Fruit fly (Drosophila melanogaster) whole organism, embryonic: ENCODE measurements around the gene CG10165.

ENCODE experiments used
- ATbp ChIP-seq: fragments of 200-800 bp; sonication (Bioruptor generic); optimal IDR thresholded peaks from 2 replicates; lab custom pipeline; 2017; ENCODE audit warnings: missing biosample characterization, mild to moderate bottlenecking, missing genetic modification characterization, missing genetic modification reagents
- Ada2b ChIP-seq: fragments of 200-800 bp; sonication (Bioruptor generic); IDR thresholded peaks from 2 replicates; pipeline ENCODE4 v1.3.6; 2022; ENCODE audit warnings: missing biosample characterization, missing genetic modification characterization
- Blimp-1 ChIP-seq: fragments of 200-800 bp; sonication (Bioruptor generic); optimal IDR thresholded peaks from 3 replicates; lab custom pipeline; 2018; ENCODE audit warnings: missing biosample characterization, missing genetic modification characterization, mild to moderate bottlenecking, moderate library complexity, missing genetic modification reagents
- CG10431 ChIP-seq: fragments of 200-800 bp; sonication (Bioruptor generic); optimal IDR thresholded peaks from 3 replicates; lab custom pipeline; 2018; ENCODE audit warnings: missing biosample characterization, mild to moderate bottlenecking, missing genetic modification characterization
- CG10654 ChIP-seq: fragments of 200-800 bp; sonication (Bioruptor generic); optimal IDR thresholded peaks from 2 replicates; lab custom pipeline; 2016; ENCODE audit warnings: missing biosample characterization, missing genetic modification characterization
- CG11456 ChIP-seq: fragments of 200-800 bp; sonication (Bioruptor generic); IDR thresholded peaks from 3 replicates; pipeline ENCODE4 v1.3.6; 2022; ENCODE audit warnings: missing biosample characterization, missing genetic modification characterization
- CG1233 ChIP-seq: fragments of 200-800 bp; sonication (Bioruptor generic); optimal IDR thresholded peaks from 4 replicates; lab custom pipeline; 2018; ENCODE audit warnings: missing biosample characterization, mild to moderate bottlenecking, missing genetic modification characterization
- CG13123 ChIP-seq: fragments of 200-800 bp; sonication (Bioruptor generic); optimal IDR thresholded peaks from 2 replicates; lab custom pipeline; 2016; ENCODE audit warnings: missing biosample characterization, missing genetic modification characterization
- CG13894 ChIP-seq: fragments of 200-800 bp; sonication (Bioruptor generic); optimal IDR thresholded peaks from 3 replicates; lab custom pipeline; 2018; ENCODE audit warnings: missing biosample characterization, mild to moderate bottlenecking, missing genetic modification characterization, moderate library complexity
- CG1647 ChIP-seq: fragments of 200-800 bp; sonication (Bioruptor generic); optimal IDR thresholded peaks from 3 replicates; lab custom pipeline; 2016; ENCODE audit warnings: missing biosample characterization, missing genetic modification characterization
- CG18011 ChIP-seq: fragments of 200-800 bp; sonication (Bioruptor generic); optimal IDR thresholded peaks from 2 replicates; lab custom pipeline; 2017; ENCODE audit warnings: missing biosample characterization, missing genetic modification characterization, mild to moderate bottlenecking, moderate library complexity, missing genotype
- CG18262 ChIP-seq: fragments of 200-800 bp; optimal IDR thresholded peaks from 3 replicates; lab custom pipeline; 2019; ENCODE audit warnings: missing biosample characterization, mild to moderate bottlenecking, missing genetic modification characterization, moderate library complexity
- CG1832 ChIP-seq: fragments of 200-800 bp; sonication (Bioruptor generic); optimal IDR thresholded peaks from 2 replicates; lab custom pipeline; 2017; ENCODE audit warnings: missing biosample characterization, mild to moderate bottlenecking, missing genetic modification characterization, inconsistent platforms
- CG2202 ChIP-seq: fragments of 200-800 bp; sonication (Bioruptor generic); optimal IDR thresholded peaks from 2 replicates; lab custom pipeline; 2018; ENCODE audit warnings: missing biosample characterization, mild to moderate bottlenecking, missing genetic modification characterization
- CG2678 ChIP-seq: fragments of 200-800 bp; sonication (Bioruptor generic); optimal IDR thresholded peaks from 3 replicates; lab custom pipeline; 2019; ENCODE audit warnings: missing biosample characterization, mild to moderate bottlenecking, missing genetic modification characterization, moderate library complexity
- CG3065 ChIP-seq: fragments of 200-800 bp; sonication (Bioruptor generic); optimal IDR thresholded peaks from 2 replicates; lab custom pipeline; 2016; ENCODE audit warnings: missing biosample characterization, missing genetic modification characterization
- CG3281 ChIP-seq: fragments of 200-800 bp; sonication (Bioruptor generic); optimal IDR thresholded peaks from 3 replicates; lab custom pipeline; 2017; ENCODE audit warnings: missing biosample characterization, mild to moderate bottlenecking, missing genetic modification characterization
- CG34422 ChIP-seq: fragments of 200-800 bp; sonication (Bioruptor generic); IDR thresholded peaks from 3 replicates; pipeline ENCODE4 v1.3.6; 2022; ENCODE audit warnings: missing biosample characterization, missing genetic modification characterization
- CG42726 ChIP-seq: fragments of 200-800 bp; sonication (Bioruptor generic); IDR thresholded peaks from 2 replicates; pipeline ENCODE4 v1.3.6; 2022; ENCODE audit warnings: missing biosample characterization, missing genetic modification characterization; ENCODE audit not compliant: partially characterized antibody
- CG7839 ChIP-seq: fragments of 200-800 bp; sonication (Bioruptor generic); optimal IDR thresholded peaks from 3 replicates; lab custom pipeline; 2018; ENCODE audit warnings: missing biosample characterization, mild to moderate bottlenecking, missing genetic modification characterization, moderate library complexity
- CG7963 ChIP-seq: fragments of 200-800 bp; sonication (Bioruptor generic); IDR thresholded peaks from 3 replicates; pipeline ENCODE4 v1.3.6; 2022; ENCODE audit warnings: missing biosample characterization, missing genetic modification characterization; ENCODE audit not compliant: partially characterized antibody
- CG8359 ChIP-seq: fragments of 200-800 bp; sonication (Bioruptor generic); optimal IDR thresholded peaks from 2 replicates; lab custom pipeline; 2017; ENCODE audit warnings: missing biosample characterization, mild to moderate bottlenecking, missing genetic modification characterization, borderline replicate concordance
- CG8924 ChIP-seq: fragments of 200-800 bp; optimal IDR thresholded peaks from 3 replicates; lab custom pipeline; 2019; ENCODE audit warnings: missing biosample characterization, mild to moderate bottlenecking, missing genetic modification characterization, moderate library complexity
- CG9817 ChIP-seq: fragments of 200-800 bp; sonication (Bioruptor generic); optimal IDR thresholded peaks from 2 replicates; lab custom pipeline; 2018; ENCODE audit warnings: missing biosample characterization, mild to moderate bottlenecking, missing genetic modification characterization, moderate library complexity
- Camta ChIP-seq: fragments of 200-800 bp; sonication (Bioruptor generic); optimal IDR thresholded peaks from 2 replicates; lab custom pipeline; 2016; ENCODE audit warnings: missing biosample characterization, missing genetic modification characterization
- GATAe ChIP-seq: fragments of 200-800 bp; sonication (Bioruptor generic); conservative IDR thresholded peaks from 2 replicates; pipeline ENCODE4 v1.3.6; 2022; ENCODE audit warnings: missing biosample characterization, missing genetic modification characterization
- HLHmδ ChIP-seq: fragments of 200-800 bp; sonication (Bioruptor generic); optimal IDR thresholded peaks from 2 replicates; lab custom pipeline; 2018; ENCODE audit warnings: missing biosample characterization, mild to moderate bottlenecking, missing genetic modification characterization, moderate library complexity
- Hey ChIP-seq: fragments of 200-800 bp; sonication (Bioruptor generic); optimal IDR thresholded peaks from 3 replicates; lab custom pipeline; 2018; ENCODE audit warnings: missing biosample characterization, mild to moderate bottlenecking, missing genetic modification characterization
- Max ChIP-seq: fragments of 200-800 bp; sonication (Bioruptor generic); optimal IDR thresholded peaks from 2 replicates; lab custom pipeline; 2016; ENCODE audit warnings: missing biosample characterization, mild to moderate bottlenecking, missing genetic modification characterization
- PHDP ChIP-seq: fragments of 200-800 bp; sonication (Bioruptor generic); optimal IDR thresholded peaks from 3 replicates; lab custom pipeline; 2018; ENCODE audit warnings: missing biosample characterization, mild to moderate bottlenecking, missing genetic modification characterization, moderate library complexity
- Rx ChIP-seq: fragments of 200-800 bp; sonication (Bioruptor generic); IDR thresholded peaks from 2 replicates; pipeline ENCODE4 v1.3.6; 2022; ENCODE audit warnings: missing biosample characterization, missing genetic modification characterization
- bbx ChIP-seq: fragments of 200-800 bp; sonication (Bioruptor generic); IDR thresholded peaks from 2 replicates; pipeline ENCODE4 v1.3.6; 2022; ENCODE audit warnings: missing biosample characterization, missing genetic modification characterization; ENCODE audit not compliant: partially characterized antibody
- chinmo ChIP-seq: fragments of 200-800 bp; sonication (Bioruptor generic); IDR thresholded peaks from 4 replicates; pipeline ENCODE4 v1.3.6; 2022; ENCODE audit warnings: missing biosample characterization, missing genetic modification characterization; ENCODE audit not compliant: partially characterized antibody
- cwo ChIP-seq: fragments of 200-800 bp; sonication (Bioruptor generic); optimal IDR thresholded peaks from 3 replicates; lab custom pipeline; 2017; ENCODE audit warnings: missing biosample characterization, missing genetic modification characterization, mild to moderate bottlenecking, moderate library complexity, missing genetic modification reagents
- da ChIP-seq: fragments of 200-800 bp; sonication (Bioruptor generic); optimal IDR thresholded peaks from 2 replicates; lab custom pipeline; 2016; ENCODE audit warnings: missing biosample characterization, missing genetic modification characterization
- dmrt11E ChIP-seq: fragments of 200-800 bp; sonication (Bioruptor generic); optimal IDR thresholded peaks from 3 replicates; lab custom pipeline; 2018; ENCODE audit warnings: missing biosample characterization, mild to moderate bottlenecking, missing genetic modification characterization, moderate library complexity
- emc ChIP-seq: fragments of 200-800 bp; sonication (Bioruptor generic); optimal IDR thresholded peaks from 2 replicates; lab custom pipeline; 2016; ENCODE audit warnings: missing biosample characterization, missing genetic modification characterization
- eyg ChIP-seq: fragments of 200-800 bp; sonication (Bioruptor generic); optimal IDR thresholded peaks from 3 replicates; lab custom pipeline; 2016; ENCODE audit warnings: missing biosample characterization, missing genetic modification characterization
- fru ChIP-seq: fragments of >200 bp; optimal IDR thresholded peaks from 2 replicates; lab custom pipeline; 2017
- insv ChIP-seq, 2 experiments: fragments of 200-800 bp; sonication (Bioruptor generic); optimal IDR thresholded peaks; 3 replicates each; lab custom pipeline; 2016 to 2018; ENCODE audit warnings: missing biosample characterization in 2 of 2, missing genetic modification characterization in 2 of 2
- jigr1 ChIP-seq: fragments of 200-800 bp; sonication (Bioruptor generic); IDR thresholded peaks from 3 replicates; pipeline ENCODE4 v1.3.6; 2022; ENCODE audit warnings: missing biosample characterization, missing genetic modification characterization
- lov ChIP-seq, 2 experiments: fragments of 200-800 bp in 1 of 2; fragments of >200 bp in 1 of 2; sonication (Bioruptor generic) in 1 of 2; IDR thresholded peaks in 1 of 2; optimal IDR thresholded peaks in 1 of 2; 2 replicates in 1 of 2; 3 replicates in 1 of 2; pipeline versions ENCODE4 v1.3.6 to Lab custom; 2017 to 2022; ENCODE audit warnings: missing biosample characterization in 1 of 2, missing genetic modification characterization in 1 of 2
- org-1 ChIP-seq: fragments of 200-800 bp; sonication (Bioruptor generic); optimal IDR thresholded peaks from 2 replicates; lab custom pipeline; 2017; ENCODE audit warnings: missing biosample characterization, missing genetic modification characterization
- pita ChIP-seq: fragments of 200-800 bp; sonication (Bioruptor generic); optimal IDR thresholded peaks from 2 replicates; lab custom pipeline; 2017; ENCODE audit warnings: missing biosample characterization, mild to moderate bottlenecking, missing genetic modification characterization
- psq ChIP-seq: fragments of 200-800 bp; sonication (Bioruptor generic); optimal IDR thresholded peaks from 2 replicates; lab custom pipeline; 2017; ENCODE audit warnings: missing biosample characterization, missing genetic modification characterization
- ranshi ChIP-seq: fragments of 200-800 bp; sonication (Bioruptor generic); IDR thresholded peaks from 2 replicates; pipeline ENCODE4 v1.3.6; 2022; ENCODE audit warnings: missing biosample characterization, missing genetic modification characterization
- sna ChIP-seq: fragments of 200-800 bp; sonication (Bioruptor generic); IDR thresholded peaks from 2 replicates; pipeline ENCODE4 v1.3.6; 2022; ENCODE audit warnings: missing biosample characterization, missing genetic modification characterization; ENCODE audit not compliant: partially characterized antibody
- sr ChIP-seq: fragments of 200-800 bp; sonication (Bioruptor generic); IDR thresholded peaks from 3 replicates; pipeline ENCODE4 v1.3.6; 2022; ENCODE audit warnings: missing biosample characterization, missing genetic modification characterization
- zen2 ChIP-seq: fragments of 200-800 bp; sonication (Bioruptor generic); IDR thresholded peaks from 3 replicates; pipeline ENCODE4 v1.3.6; 2022; ENCODE audit warnings: missing biosample characterization, missing genetic modification characterization; ENCODE audit not compliant: partially characterized antibody

Gene CG10165

dm6 chr2L:19508361-19508918 is 21.7 kb downstream of the CG10165 start, which contains the start of gene cyst (continued):
- peak; percentile 43 for TF ChIP-seq eyg (GFP tag; lab: Kevin White, UChicago)
- TF ChIP-seq bbx (GFP tag; lab: Robert Waterston, UW), result peak; percentile 98
- TF ChIP-seq emc (GFP tag; lab: Kevin White, UChicago), result no peak
- TF ChIP-seq sna (GFP tag; lab: Robert Waterston, UW), result peak; percentile 95
- no peak for TF ChIP-seq CG8924 (tag; lab: Kevin White, UChicago)
- peak; percentile 36; the same call in 1 of the 3 replicates for TF ChIP-seq CG11456 (GFP tag; lab: Robert Waterston, UW)
- no peak for TF ChIP-seq jigr1 (GFP tag; lab: Robert Waterston, UW)
- TF ChIP-seq pita (GFP tag; lab: Kevin White, UChicago), result no peak
- no peak for TF ChIP-seq CG8359 (GFP tag; lab: Kevin White, UChicago)
- TF ChIP-seq CG10654 (GFP tag; lab: Kevin White, UChicago), result peak; percentile 9
- TF ChIP-seq HLHmδ (GFP tag; lab: Kevin White, UChicago), result no peak
- no peak for TF ChIP-seq dmrt11E (tag; lab: Kevin White, UChicago)
- TF ChIP-seq GATAe (GFP tag; lab: Robert Waterston, UW), result no peak
- TF ChIP-seq CG7839, result no peak
- TF ChIP-seq Rx (GFP tag; lab: Robert Waterston, UW), result no peak
- no peak for TF ChIP-seq CG10431 (GFP tag; lab: Kevin White, UChicago)
- no peak for TF ChIP-seq da (GFP tag; lab: Kevin White, UChicago)
- no peak for TF ChIP-seq CG18011
- no peak for TF ChIP-seq Ada2b (GFP tag; lab: Robert Waterston, UW)
- TF ChIP-seq cwo (GFP tag; lab: Kevin White, UChicago), result no peak
- no peak for TF ChIP-seq CG18262
- TF ChIP-seq CG7963 (GFP tag; lab: Robert Waterston, UW), result peak; percentile 95
- no peak for TF ChIP-seq Hey (tag; lab: Kevin White, UChicago)
- peak; percentile 96 for TF ChIP-seq zen2 (GFP tag; lab: Robert Waterston, UW)
- TF ChIP-seq psq, result no peak
- TF ChIP-seq Blimp-1 (GFP tag; lab: Kevin White, UChicago), result no peak
- no peak for TF ChIP-seq CG1233 (GFP tag; lab: Kevin White, UChicago)
- TF ChIP-seq Max, result no peak
- no peak for TF ChIP-seq org-1 (GFP tag; lab: Kevin White, UChicago)
- no peak for TF ChIP-seq CG1832
- TF ChIP-seq ATbp (GFP tag; lab: Kevin White, UChicago), result no peak
- no peak for TF ChIP-seq CG9817 (tag; lab: Kevin White, UChicago)
- TF ChIP-seq chinmo (GFP tag; lab: Robert Waterston, UW), result peak; percentile 90
- TF ChIP-seq fru (lab: Kevin White, UChicago), result no peak
- no peak for TF ChIP-seq CG2678 (tag; lab: Kevin White, UChicago)
- TF ChIP-seq CG3065, result no peak
- no peak for TF ChIP-seq ranshi (GFP tag; lab: Robert Waterston, UW)
- no peak for TF ChIP-seq CG2202 (tag; lab: Kevin White, UChicago)
- peak; percentile 31 for TF ChIP-seq CG3281
- TF ChIP-seq sr (GFP tag; lab: Robert Waterston, UW), result peak; percentile 60; the same call in 1 of the 3 replicates
- TF ChIP-seq CG34422 (GFP tag; lab: Robert Waterston, UW), result no peak
- peak in 1 of 2 experiments; percentile 39 for TF ChIP-seq insv (GFP tag; optimal IDR thresholded peaks at IDR 0.05; lab: Kevin White, UChicago)
- no peak for TF ChIP-seq CG13894 (tag; lab: Kevin White, UChicago)
- TF ChIP-seq PHDP (tag; lab: Kevin White, UChicago), result no peak
- TF ChIP-seq CG13123 (GFP tag; lab: Kevin White, UChicago), result peak; percentile 14
- peak; percentile 49 for TF ChIP-seq Camta
- TF ChIP-seq CG1647 (GFP tag; lab: Kevin White, UChicago), result peak; percentile 46
- TF ChIP-seq lov (optimal IDR thresholded peaks at IDR 0.05; lab: Kevin White, UChicago), result no peak
- TF ChIP-seq lov (GFP tag; IDR thresholded peaks at IDR 0.05; lab: Robert Waterston, UW), result no peak
- TF ChIP-seq CG42726 (GFP tag; lab: Robert Waterston, UW), result peak; percentile 97
